Fruit fly (Drosophila melanogaster): Measurements from ENCODE around the gene CG15385.
A peak's percentile ranks its signal among the peaks of the same experiment; 100 is the strongest.

The CG15385 gene

DNA sequence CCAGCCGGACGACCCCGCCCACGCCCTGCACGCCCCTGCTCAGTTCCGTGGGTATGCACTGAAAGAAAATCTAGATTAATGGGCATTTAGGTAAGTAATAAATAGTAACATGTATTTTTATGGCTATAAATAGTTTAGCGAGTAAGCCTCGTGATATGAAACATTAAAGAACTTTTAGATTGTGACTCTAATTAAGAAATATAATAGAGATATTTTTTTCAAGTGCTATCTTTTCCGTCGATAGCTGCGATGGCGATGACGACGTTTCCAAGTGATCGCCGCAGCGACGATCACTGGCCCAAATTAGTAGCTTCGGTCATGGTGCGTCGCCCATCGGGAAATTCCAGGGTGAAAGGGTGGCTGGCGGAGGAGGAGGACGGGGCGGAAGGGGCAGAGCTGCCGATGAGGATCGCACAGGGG, 32.2 kb downstream of the CG15385 start (continued):
- TF ChIP-seq CG3726 (GFP tag; IDR thresholded peaks at IDR 0.05) (peak; percentile 77; the same call in 2 of the 3 replicates), sqz (GFP tag; optimal IDR thresholded peaks at IDR 0.05) (peak; percentile 84), gcm (GFP tag; optimal IDR thresholded peaks at IDR 0.05) (peak; percentile 93), CG11456 (GFP tag; IDR thresholded peaks at IDR 0.05) (peak; percentile 86), CG1602 (GFP tag; optimal IDR thresholded peaks at IDR 0.05) (peak; percentile 85), CG17829 (tag; optimal IDR thresholded peaks at IDR 0.05) (peak; percentile 96), CG12659 (GFP tag; optimal IDR thresholded peaks at IDR 0.05) (peak; percentile 72), dimm (GFP tag; IDR thresholded peaks at IDR 0.05) (peak; percentile 79), abd-A (tag; optimal IDR thresholded peaks at IDR 0.05) (no peak), CG12219 (GFP tag; optimal IDR thresholded peaks at IDR 0.05) (peak; percentile 89), CG18262 (tag; optimal IDR thresholded peaks at IDR 0.05) (peak; percentile 93), CG2199 (GFP tag; IDR thresholded peaks at IDR 0.05) (peak; percentile 80; the same call in 2 of the 3 replicates), CG10274 (GFP tag; optimal IDR thresholded peaks at IDR 0.05) (peak; percentile 61), CG7556 (GFP tag; optimal IDR thresholded peaks at IDR 0.05) (peak; percentile 85), Mes4 (GFP tag; optimal IDR thresholded peaks at IDR 0.05) (peak; percentile 76), Myb (GFP tag; optimal IDR thresholded peaks at IDR 0.05) (peak; percentile 15), Med (GFP tag) (peak; percentile 97), so (GFP tag; IDR thresholded peaks at IDR 0.05) (peak; percentile 90), slbo (GFP tag; IDR thresholded peaks at IDR 0.05) (peak; percentile 84), CG31365 (tag; optimal IDR thresholded peaks at IDR 0.05) (peak; percentile 63), CG14050 (GFP tag; IDR thresholded peaks at IDR 0.05) (peak; percentile 80), GATAe (GFP tag; conservative IDR thresholded peaks at IDR 0.05) (peak; percentile 62), C15 (GFP tag; IDR thresholded peaks at IDR 0.05) (0 out of 3 replicates have a peak, but pooled peaks have one; percentile 59), CG31224 (GFP tag; IDR thresholded peaks at IDR 0.05) (peak; percentile 79), CG4282 (GFP tag; optimal IDR thresholded peaks at IDR 0.05) (no peak), CG15269 (tag; optimal IDR thresholded peaks at IDR 0.05) (peak; percentile 91), tll (GFP tag; optimal IDR thresholded peaks at IDR 0.05) (peak in 1 of 2 experiments; percentile 31), vvl (GFP tag; IDR thresholded peaks at IDR 0.05) (peak; percentile 96), HLH4C (GFP tag; IDR thresholded peaks at IDR 0.05; ENCODE audit: partially characterized antibody) (no peak), gcm2 (GFP tag; optimal IDR thresholded peaks at IDR 0.05) (peak; percentile 44), schlank (tag; optimal IDR thresholded peaks at IDR 0.05) (peak; percentile 42), pzg (GFP tag; optimal IDR thresholded peaks at IDR 0.05) (no peak), ind (GFP tag; optimal IDR thresholded peaks at IDR 0.05) (peak; percentile 83), chif (GFP tag; optimal IDR thresholded peaks at IDR 0.05) (peak; percentile 79 to 83), grau (tag; optimal IDR thresholded peaks at IDR 0.05) (peak; percentile 90), br (optimal IDR thresholded peaks at IDR 0.05) (no peak), aop (GFP tag; IDR thresholded peaks at IDR 0.05) (peak; percentile 93), CG13287 (GFP tag; IDR thresholded peaks at IDR 0.05; ENCODE audit: partially characterized antibody) (no peak), fu2 (GFP tag; optimal IDR thresholded peaks at IDR 0.05) (no peak), zfh2 (GFP tag; optimal IDR thresholded peaks at IDR 0.05) (peak; percentile 9), Nf-YC (tag; optimal IDR thresholded peaks at IDR 0.05) (peak; percentile 64), CG4617 (GFP tag; optimal IDR thresholded peaks at IDR 0.05; ENCODE audit: borderline replicate concordance) (peak; percentile 46), sna (GFP tag; IDR thresholded peaks at IDR 0.05; ENCODE audit: partially characterized antibody) (no peak), H15 (GFP tag; IDR thresholded peaks at IDR 0.05) (peak; percentile 88), CG7745 (tag; optimal IDR thresholded peaks at IDR 0.05) (peak; percentile 19), CG8924 (tag; optimal IDR thresholded peaks at IDR 0.05) (peak; percentile 93), tna (GFP tag; IDR thresholded peaks at IDR 0.05; ENCODE audit: partially characterized antibody) (no peak), CG8944 (GFP tag; optimal IDR thresholded peaks at IDR 0.05) (peak; percentile 57), Hr78 (GFP tag; optimal IDR thresholded peaks at IDR 0.05) (peak in 1 of 2 experiments; percentile 97), bcd (GFP tag; optimal IDR thresholded peaks at IDR 0.05) (peak; percentile 90), Hr39 (optimal IDR thresholded peaks at IDR 0.05) (no peak)
